Worm (Caenorhabditis elegans): ENCODE data around the gene lst-5.

The lst-5 gene

ce11 chrII:7073537-7073913, 50.8 kb downstream of the lst-5 start, which contains the start of gene kat-1:
TSS of gene kat-1 (plus strand) at chrII:7073814.
- TF ChIP-seq zag-1 (tag; optimal IDR thresholded peaks at IDR 0.05) (no peak), ceh-20 (GFP tag; IDR thresholded peaks at IDR 0.05) (no peak), sdz-12 (GFP tag; optimal IDR thresholded peaks at IDR 0.05) (no peak), nhr-25 (tag; optimal IDR thresholded peaks at IDR 0.05; ENCODE audit: borderline replicate concordance, insufficient read depth) (no peak), D1046.2 (GFP tag; IDR thresholded peaks at IDR 0.05) (no peak), attf-4 (tag; optimal IDR thresholded peaks at IDR 0.05) (no peak), Y48G9A.11 (GFP tag; IDR thresholded peaks at IDR 0.05) (no peak), daf-12 (tag; optimal IDR thresholded peaks at IDR 0.05) (no peak)

Data from whole organism, L4 larva.